Worm (Caenorhabditis elegans): Measurements from ENCODE around the gene str-263.
A peak's percentile ranks its signal among the peaks of the same experiment; 100 is the strongest.

str-263 gene

ce11 chrV:15566511-15567178 is 46.3 kb upstream of the str-263 start (continued):
- TF ChIP-seq Y55F3AM.14 (GFP tag; optimal IDR thresholded peaks at IDR 0.05) (no peak), nhr-25 (tag; optimal IDR thresholded peaks at IDR 0.05) (peak; percentile 70), zag-1 (tag; optimal IDR thresholded peaks at IDR 0.05) (no peak), nhr-6 (tag; optimal IDR thresholded peaks at IDR 0.05) (peak; percentile 29), ztf-1 (GFP tag; conservative IDR thresholded peaks at IDR 0.05) (no peak), R02D3.7 (tag; optimal IDR thresholded peaks at IDR 0.05) (no peak), lin-39 (tag; optimal IDR thresholded peaks at IDR 0.05) (no peak), dmd-4 (tag; optimal IDR thresholded peaks at IDR 0.05) (no peak), nhr-21 (tag; optimal IDR thresholded peaks at IDR 0.05) (peak; percentile 94), elt-3 (tag; optimal IDR thresholded peaks at IDR 0.05) (no peak), nhr-12 (tag; optimal IDR thresholded peaks at IDR 0.05) (no peak), mbf-1 (tag; optimal IDR thresholded peaks at IDR 0.05) (no peak), nhr-237 (tag; optimal IDR thresholded peaks at IDR 0.05) (no peak), unc-55 (GFP tag; optimal IDR thresholded peaks at IDR 0.05) (peak; percentile 6), ceh-16 (tag; optimal IDR thresholded peaks at IDR 0.05) (peak; percentile 68), mdl-1 (tag; optimal IDR thresholded peaks at IDR 0.05) (peak; percentile 45 to 89), peb-1 (tag; optimal IDR thresholded peaks at IDR 0.05) (no peak), sma-3 (GFP tag; optimal IDR thresholded peaks at IDR 0.05) (peak; percentile 50), nhr-77 (tag; optimal IDR thresholded peaks at IDR 0.05) (no peak), lin-13 (GFP tag; optimal IDR thresholded peaks at IDR 0.05) (peak; percentile 25), sma-9 (GFP tag; optimal IDR thresholded peaks at IDR 0.05) (peak; percentile 94), sma-9 (tag; optimal IDR thresholded peaks at IDR 0.05) (no peak)

ce11 chrV:15567344-15567804 is 45.6 kb upstream of the str-263 start, which contains the start of gene acs-2:
TSS of gene acs-2 (plus strand) at chrV:15567394.
- no peak for TF ChIP-seq lin-13 (GFP tag; optimal IDR thresholded peaks at IDR 0.05)

ce11 chrV:15568381-15568780 is 44.6 kb upstream of the str-263 start:
- TF ChIP-seq snpc-4 (tag; optimal IDR thresholded peaks at IDR 0.05) (no peak), ama-1 (optimal IDR thresholded peaks at IDR 0.05) (peak; percentile 69)

- TF ChIP-seq gmeb-1 (tag; optimal IDR thresholded peaks at IDR 0.05) (peak; percentile 93), unc-55 (GFP tag; optimal IDR thresholded peaks at IDR 0.05) (peak; percentile 88), sma-9 (GFP tag; optimal IDR thresholded peaks at IDR 0.05) (peak; percentile 44), sma-9 (tag; optimal IDR thresholded peaks at IDR 0.05) (no peak), nhr-21 (tag; optimal IDR thresholded peaks at IDR 0.05) (peak; percentile 40), ceh-16 (tag; optimal IDR thresholded peaks at IDR 0.05) (peak; percentile 25), blmp-1 (tag; optimal IDR thresholded peaks at IDR 0.05; ENCODE audit: insufficient read depth) (no peak), C34F6.9 (tag; optimal IDR thresholded peaks at IDR 0.05) (peak; percentile 66), crh-2 (tag; optimal IDR thresholded peaks at IDR 0.05) (peak; percentile 61), sma-3 (GFP tag; optimal IDR thresholded peaks at IDR 0.05) (peak; percentile 39), lin-13 (GFP tag; optimal IDR thresholded peaks at IDR 0.05) (peak; percentile 26), ama-1 (optimal IDR thresholded peaks at IDR 0.05) (peak; percentile 95), R02D3.7 (tag; optimal IDR thresholded peaks at IDR 0.05) (peak; percentile 84), ztf-11 (tag; optimal IDR thresholded peaks at IDR 0.05) (no peak), ztf-4 (tag; optimal IDR thresholded peaks at IDR 0.05) (no peak), nhr-25 (tag; optimal IDR thresholded peaks at IDR 0.05) (peak; percentile 40), unc-39 (tag; optimal IDR thresholded peaks at IDR 0.05) (no peak), lsy-2 (tag; optimal IDR thresholded peaks at IDR 0.05) (peak in 1 of 2 experiments; percentile 80), nhr-129 (tag; optimal IDR thresholded peaks at IDR 0.05) (peak; percentile 77), snpc-4 (tag; optimal IDR thresholded peaks at IDR 0.05) (peak; percentile 22), fos-1 (tag; optimal IDR thresholded peaks at IDR 0.05) (peak; percentile 27), aly-2 (tag; optimal IDR thresholded peaks at IDR 0.05) (no peak), F13H6.1 (tag; optimal IDR thresholded peaks at IDR 0.05) (peak; percentile 37), nhr-6 (tag; optimal IDR thresholded peaks at IDR 0.05) (peak; percentile 36)
These were observed 43.1 kb upstream of the str-263 start, which contains the start of gene lsm-5 for ce11 chrV:15569702-15570430. TSS of gene lsm-5 (plus strand) at chrV:15570380.

Data from whole organism, L2 larva.